Fruit fly (Drosophila melanogaster): ENCODE measurements around the gene CG15547.

- TF ChIP-seq CG8478 (optimal IDR thresholded peaks at IDR 0.05), result no peak
- no peak for TF ChIP-seq Dll (optimal IDR thresholded peaks at IDR 0.05)
- no peak for TF ChIP-seq EcR (GFP tag; optimal IDR thresholded peaks at IDR 0.05)
- no peak for TF ChIP-seq psq (optimal IDR thresholded peaks at IDR 0.05)
These were observed 39.1 kb upstream of the CG15547 start for dm6 chr3R:30922414-30922813.

Measured in whole organism.